Fruit fly (Drosophila melanogaster) whole organism, embryonic: Measurements from ENCODE around the gene dbe.

Source experiments
- CG1024 ChIP-seq: fragments of 200-800 bp; sonication (Bioruptor generic); IDR thresholded peaks from 2 replicates; pipeline ENCODE4 v1.3.6; 2022; ENCODE audit warnings: missing biosample characterization, missing genetic modification characterization
- CG10565 ChIP-seq: fragments of 200-800 bp; sonication (Bioruptor generic); optimal IDR thresholded peaks from 3 replicates; lab custom pipeline; 2016; ENCODE audit warnings: missing biosample characterization, mild to moderate bottlenecking, missing genetic modification characterization
- CG12769 ChIP-seq: fragments of 200-800 bp; sonication (Bioruptor generic); optimal IDR thresholded peaks from 2 replicates; lab custom pipeline; 2019; ENCODE audit warnings: missing biosample characterization, mild to moderate bottlenecking, missing genetic modification characterization, moderate library complexity
- CG13424 ChIP-seq: fragments of 200-800 bp; sonication (Bioruptor generic); optimal IDR thresholded peaks from 2 replicates; lab custom pipeline; 2019; ENCODE audit warnings: missing biosample characterization, mild to moderate bottlenecking, missing genetic modification characterization, moderate library complexity
- CG13775 ChIP-seq: fragments of 200-800 bp; sonication (Bioruptor generic); optimal IDR thresholded peaks from 3 replicates; lab custom pipeline; 2017; ENCODE audit warnings: missing biosample characterization, mild to moderate bottlenecking, missing genetic modification characterization
- CG1832 ChIP-seq: fragments of 200-800 bp; sonication (Bioruptor generic); optimal IDR thresholded peaks from 2 replicates; lab custom pipeline; 2017; ENCODE audit warnings: missing biosample characterization, mild to moderate bottlenecking, missing genetic modification characterization, inconsistent platforms
- CG18476 ChIP-seq: fragments of 200-800 bp; sonication (Bioruptor generic); optimal IDR thresholded peaks from 2 replicates; lab custom pipeline; 2016; ENCODE audit warnings: missing biosample characterization, mild to moderate bottlenecking, missing genetic modification characterization
- CG31388 ChIP-seq: fragments of 200-800 bp; sonication (Bioruptor generic); optimal IDR thresholded peaks from 2 replicates; lab custom pipeline; 2016; ENCODE audit warnings: missing biosample characterization, missing genetic modification characterization
- CG3163 ChIP-seq: fragments of 200-800 bp; sonication (Bioruptor generic); optimal IDR thresholded peaks from 3 replicates; lab custom pipeline; 2016; ENCODE audit warnings: missing biosample characterization, missing genetic modification characterization
- CG4820 ChIP-seq: fragments of 200-800 bp; sonication (Bioruptor generic); optimal IDR thresholded peaks from 3 replicates; lab custom pipeline; 2016; ENCODE audit warnings: missing biosample characterization, missing genetic modification characterization
- CG4854 ChIP-seq: fragments of 200-800 bp; sonication (Bioruptor generic); optimal IDR thresholded peaks from 2 replicates; lab custom pipeline; 2016; ENCODE audit warnings: missing biosample characterization, missing genetic modification characterization, inconsistent platforms
- CG7987 ChIP-seq: fragments of 200-800 bp; sonication (Bioruptor generic); optimal IDR thresholded peaks from 2 replicates; lab custom pipeline; 2018; ENCODE audit warnings: missing biosample characterization, mild to moderate bottlenecking, missing genetic modification characterization, moderate library complexity
- CG8290 ChIP-seq, 3 experiments: fragments of 200-800 bp; sonication (Bioruptor generic); optimal IDR thresholded peaks; 2 replicates each; lab custom pipeline; 2016 to 2019; ENCODE audit warnings: missing biosample characterization in 3 of 3, missing genetic modification characterization in 3 of 3, mild to moderate bottlenecking in 2 of 3, moderate library complexity in 1 of 3
- CG8359 ChIP-seq: fragments of 200-800 bp; sonication (Bioruptor generic); optimal IDR thresholded peaks from 2 replicates; lab custom pipeline; 2017; ENCODE audit warnings: missing biosample characterization, mild to moderate bottlenecking, missing genetic modification characterization, borderline replicate concordance
- CG9876 ChIP-seq: fragments of 200-800 bp; sonication (Bioruptor generic); optimal IDR thresholded peaks from 2 replicates; lab custom pipeline; 2016; ENCODE audit warnings: missing biosample characterization, missing genetic modification characterization
- Camta ChIP-seq: fragments of 200-800 bp; sonication (Bioruptor generic); optimal IDR thresholded peaks from 2 replicates; lab custom pipeline; 2016; ENCODE audit warnings: missing biosample characterization, missing genetic modification characterization
- CrebB ChIP-seq: fragments of 200-800 bp; sonication (Bioruptor generic); optimal IDR thresholded peaks from 3 replicates; lab custom pipeline; 2018; ENCODE audit warnings: missing biosample characterization, mild to moderate bottlenecking, missing genetic modification characterization
- Dll ChIP-seq: fragments of 200-800 bp; sonication (Bioruptor generic); IDR thresholded peaks from 4 replicates; pipeline ENCODE4 v1.3.6; 2022; ENCODE audit warnings: missing biosample characterization, missing genetic modification characterization; ENCODE audit not compliant: partially characterized antibody
- E2f1 ChIP-seq: fragments of 200-800 bp; sonication (Bioruptor generic); IDR thresholded peaks from 2 replicates; pipeline ENCODE4 v1.3.6; 2022; ENCODE audit warnings: missing biosample characterization, missing genetic modification characterization
- Hand ChIP-seq: fragments of 200-800 bp; sonication (Bioruptor generic); optimal IDR thresholded peaks from 2 replicates; lab custom pipeline; 2017; ENCODE audit warnings: mild to moderate bottlenecking, missing biosample characterization, missing genetic modification reagents, missing genetic modification characterization
- Hey ChIP-seq: fragments of 200-800 bp; sonication (Bioruptor generic); optimal IDR thresholded peaks from 3 replicates; lab custom pipeline; 2018; ENCODE audit warnings: missing biosample characterization, mild to moderate bottlenecking, missing genetic modification characterization
- Lim3 ChIP-seq: fragments of 200-800 bp; sonication (Bioruptor generic); IDR thresholded peaks from 2 replicates; pipeline ENCODE4 v1.3.6; 2022; ENCODE audit warnings: missing biosample characterization, missing genetic modification characterization
- YL-1 ChIP-seq: fragments of 200-800 bp; sonication (Bioruptor generic); optimal IDR thresholded peaks from 3 replicates; lab custom pipeline; 2017; ENCODE audit warnings: missing biosample characterization, mild to moderate bottlenecking, missing genetic modification characterization
- al ChIP-seq: fragments of 200-800 bp; sonication (Bioruptor generic); IDR thresholded peaks from 2 replicates; pipeline ENCODE4 v1.3.6; 2022; ENCODE audit warnings: missing biosample characterization, missing genetic modification characterization
- cato ChIP-seq: fragments of 200-800 bp; sonication (Bioruptor generic); optimal IDR thresholded peaks from 2 replicates; lab custom pipeline; 2016; ENCODE audit warnings: missing biosample characterization, missing genetic modification characterization, borderline replicate concordance
- cg ChIP-seq: fragments of 200-800 bp; sonication (Bioruptor generic); optimal IDR thresholded peaks from 3 replicates; lab custom pipeline; 2019; ENCODE audit warnings: missing biosample characterization, mild to moderate bottlenecking, missing genetic modification characterization, moderate library complexity
- disco-r ChIP-seq: fragments of 200-800 bp; sonication (Bioruptor generic); optimal IDR thresholded peaks from 2 replicates; lab custom pipeline; 2016; ENCODE audit warnings: missing biosample characterization, missing genetic modification characterization
- gro ChIP-seq: fragments of 200-800 bp; sonication (Bioruptor generic); optimal IDR thresholded peaks from 2 replicates; lab custom pipeline; 2016; ENCODE audit warnings: missing biosample characterization, missing genetic modification characterization
- gsb-n ChIP-seq: fragments of 200-800 bp; sonication (Bioruptor generic); optimal IDR thresholded peaks from 3 replicates; lab custom pipeline; 2018; ENCODE audit warnings: missing biosample characterization, mild to moderate bottlenecking, missing genetic modification characterization
- ham ChIP-seq: fragments of 200-800 bp; sonication (Bioruptor generic); IDR thresholded peaks from 2 replicates; pipeline ENCODE4 v1.3.6; 2022; ENCODE audit warnings: missing biosample characterization, missing genetic modification characterization
- kni ChIP-seq: fragments of 200-800 bp; sonication (Bioruptor generic); optimal IDR thresholded peaks from 3 replicates; lab custom pipeline; 2017; ENCODE audit warnings: mild to moderate bottlenecking, missing biosample characterization, missing genetic modification reagents, missing genetic modification characterization
- lov ChIP-seq, 2 experiments: fragments of 200-800 bp in 1 of 2; fragments of >200 bp in 1 of 2; sonication (Bioruptor generic) in 1 of 2; IDR thresholded peaks in 1 of 2; optimal IDR thresholded peaks in 1 of 2; 2 replicates in 1 of 2; 3 replicates in 1 of 2; pipeline versions ENCODE4 v1.3.6 to Lab custom; 2017 to 2022; ENCODE audit warnings: missing biosample characterization in 1 of 2, missing genetic modification characterization in 1 of 2
- mirr ChIP-seq: fragments of 200-800 bp; sonication (Bioruptor generic); optimal IDR thresholded peaks from 3 replicates; lab custom pipeline; 2018; ENCODE audit warnings: missing biosample characterization, mild to moderate bottlenecking, missing genetic modification characterization
- p53 ChIP-seq: fragments of 200-800 bp; sonication (Bioruptor generic); optimal IDR thresholded peaks from 2 replicates; lab custom pipeline; 2016; ENCODE audit warnings: missing biosample characterization, missing genetic modification characterization
- sens ChIP-seq: fragments of 200-800 bp; sonication (Bioruptor generic); peaks from one replicate; lab custom pipeline; 2016; ENCODE audit warnings: missing biosample characterization, missing genetic modification characterization
- trem ChIP-seq: fragments of 200-800 bp; optimal IDR thresholded peaks from 3 replicates; lab custom pipeline; 2019; ENCODE audit warnings: missing biosample characterization, mild to moderate bottlenecking, missing genetic modification characterization, moderate library complexity
- tup ChIP-seq: fragments of 200-800 bp; sonication (Bioruptor generic); optimal IDR thresholded peaks from 2 replicates; lab custom pipeline; 2016; ENCODE audit warnings: missing biosample characterization, mild to moderate bottlenecking, missing genetic modification characterization, moderate library complexity
- twi ChIP-seq: fragments of 200-800 bp; optimal IDR thresholded peaks from 2 replicates; lab custom pipeline; 2019; ENCODE audit warnings: missing biosample characterization, mild to moderate bottlenecking, missing genetic modification characterization, moderate library complexity
- unc-4 ChIP-seq: fragments of 200-800 bp; sonication (Bioruptor generic); IDR thresholded peaks from 2 replicates; pipeline ENCODE4 v1.3.6; 2022; ENCODE audit warnings: missing biosample characterization, missing genetic modification characterization; ENCODE audit not compliant: partially characterized antibody
- usp ChIP-seq: fragments of >200 bp; optimal IDR thresholded peaks from 2 replicates; lab custom pipeline; 2017; ENCODE audit warnings: missing biosample characterization, missing genetic modification characterization
- vfl ChIP-seq: fragments of 200-800 bp; sonication (Bioruptor generic); optimal IDR thresholded peaks from 2 replicates; lab custom pipeline; 2016; ENCODE audit warnings: missing biosample characterization, missing genetic modification characterization

Gene dbe

DNA sequence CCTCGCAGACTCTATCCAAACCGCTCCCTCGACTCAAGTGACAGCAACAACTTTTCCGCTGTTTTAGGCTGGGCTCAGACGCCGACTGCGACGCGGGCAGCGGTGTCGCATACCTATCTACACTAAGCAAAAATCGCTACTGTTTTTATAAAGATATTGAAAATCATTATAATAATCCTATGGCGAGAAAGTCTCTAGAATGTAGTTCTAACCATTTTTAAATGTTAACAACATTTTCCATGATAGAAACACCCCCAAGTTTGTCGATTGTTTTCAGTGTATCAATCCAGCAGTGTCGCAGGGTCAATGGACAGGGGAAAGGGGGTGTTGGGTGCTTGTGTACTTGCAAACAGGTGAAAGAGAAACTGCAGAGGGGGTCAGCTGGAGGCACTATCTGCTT, 3.8 kb downstream of the dbe start (continued):
- TF ChIP-seq twi (tag; lab: Kevin White, UChicago) = peak; percentile 88
- TF ChIP-seq ham (GFP tag; lab: Robert Waterston, UW) = peak; percentile 78
- TF ChIP-seq CG31388 (GFP tag; lab: Kevin White, UChicago) = peak; percentile 87
- TF ChIP-seq cg = peak; percentile 16
- TF ChIP-seq YL-1 (GFP tag; lab: Kevin White, UChicago) = peak; percentile 68
- TF ChIP-seq E2f1 (GFP tag; lab: Robert Waterston, UW) = peak; percentile 95
- peak; percentile 91 for TF ChIP-seq tup
- peak; percentile 87 for TF ChIP-seq CG8359 (GFP tag; lab: Kevin White, UChicago)
- peak; percentile 99 for TF ChIP-seq sens (GFP tag; lab: Kevin White, UChicago)
- TF ChIP-seq disco-r = peak; percentile 89
- peak; percentile 95 for TF ChIP-seq CG4854 (GFP tag; lab: Kevin White, UChicago)
- TF ChIP-seq vfl (GFP tag; lab: Kevin White, UChicago) = peak; percentile 95
- TF ChIP-seq Dll (GFP tag; lab: Robert Waterston, UW) = no peak
- TF ChIP-seq Camta (GFP tag; lab: Kevin White, UChicago) = peak; percentile 94
- no peak for TF ChIP-seq unc-4 (GFP tag; lab: Robert Waterston, UW)
- TF ChIP-seq Hand (GFP tag; lab: Kevin White, UChicago) = peak; percentile 89
- peak; percentile 95 for TF ChIP-seq CG18476 (GFP tag; lab: Kevin White, UChicago)
- peak; percentile 89 for TF ChIP-seq al (GFP tag; lab: Robert Waterston, UW)
- TF ChIP-seq p53 = peak; percentile 68
- TF ChIP-seq trem (tag; lab: Kevin White, UChicago) = peak; percentile 91
- TF ChIP-seq CG8290 (GFP tag; optimal IDR thresholded peaks at IDR 0.05; lab: Kevin White, UChicago) = peak; percentile 93
- TF ChIP-seq CG8290 (tag; optimal IDR thresholded peaks at IDR 0.05; lab: Kevin White, UChicago) = peak; percentile 70 to 98
- peak; percentile 74 for TF ChIP-seq kni
- TF ChIP-seq usp = no peak
- TF ChIP-seq CG9876 (GFP tag; lab: Kevin White, UChicago) = peak; percentile 86

DNA sequence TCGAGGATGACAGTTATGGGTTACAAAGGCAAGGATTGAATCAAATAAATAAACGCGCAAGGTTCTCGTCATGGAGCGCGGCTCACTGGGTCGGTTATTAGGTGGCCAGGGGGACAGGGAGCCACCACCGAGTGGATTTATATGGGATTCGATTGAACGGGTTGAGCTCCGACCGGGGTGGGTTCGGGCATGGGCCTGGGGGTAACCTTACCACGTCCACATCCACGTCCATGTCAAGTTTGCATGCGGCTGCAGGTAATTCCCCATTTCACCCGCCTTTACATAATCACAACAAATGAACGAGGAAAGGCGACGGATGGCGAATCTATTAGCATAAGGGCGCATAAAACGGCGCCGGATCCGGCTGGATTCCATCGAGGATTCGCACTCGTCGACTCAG, 9.8 kb downstream of the dbe start, which contains the start of gene CG13950:
TSS of gene CG13950 (plus strand) at position 301 of the 400 bp plus-strand sequence.
- TF ChIP-seq CG1832 (GFP tag; lab: Kevin White, UChicago) = no peak
- TF ChIP-seq mirr (GFP tag; lab: Kevin White, UChicago) = no peak
- no peak for TF ChIP-seq CG10565 (GFP tag; lab: Kevin White, UChicago)
- no peak for TF ChIP-seq CG7987 (GFP tag; lab: Kevin White, UChicago)
- no peak for TF ChIP-seq CrebB
- no peak for TF ChIP-seq CG13775
- TF ChIP-seq CG4820 (GFP tag; lab: Kevin White, UChicago) = no peak
- no peak for TF ChIP-seq lov (optimal IDR thresholded peaks at IDR 0.05; lab: Kevin White, UChicago)
- no peak for TF ChIP-seq lov (GFP tag; IDR thresholded peaks at IDR 0.05; lab: Robert Waterston, UW)
- no peak for TF ChIP-seq gsb-n (tag; lab: Kevin White, UChicago)
- TF ChIP-seq gro (GFP tag; lab: Kevin White, UChicago) = no peak
- no peak for TF ChIP-seq Hey (tag; lab: Kevin White, UChicago)
- TF ChIP-seq CG3163 (GFP tag; lab: Kevin White, UChicago) = no peak
- TF ChIP-seq CG13424 = no peak
- no peak for TF ChIP-seq cato (GFP tag; lab: Kevin White, UChicago)
- TF ChIP-seq CG1024 (GFP tag; lab: Robert Waterston, UW) = no peak
- no peak for TF ChIP-seq Lim3 (GFP tag; lab: Robert Waterston, UW)
- TF ChIP-seq CG12769 (tag; lab: Kevin White, UChicago) = no peak
